Worm (Caenorhabditis elegans) whole organism, L4/young adult: ENCODE data around the gene cwp-1.

Experiments
- W03F9.2 ChIP-seq: fragments of 150-350 bp; optimal IDR thresholded peaks from 2 replicates; lab custom pipeline; 2014; ENCODE audit warnings: missing biosample characterization, missing genetic modification characterization
- dao-5 ChIP-seq: sonication (generic microtip); optimal IDR thresholded peaks from 2 replicates; lab custom pipeline; 2016; ENCODE audit warnings: missing genotype, missing genetic modification characterization, moderate library complexity, missing compliant biosample characterization
- him-1 ChIP-seq: sonication (generic microtip); optimal IDR thresholded peaks from 2 replicates; lab custom pipeline; 2016; ENCODE audit warnings: missing genotype, missing genetic modification reagents, missing genetic modification characterization, missing compliant biosample characterization

ce11 chrV:4881377-4881776 is 40.3 kb upstream of the cwp-1 start, which contains the start of gene str-32:
- TF ChIP-seq him-1 (tag; lab: Kevin White, UChicago) (no peak), W03F9.2 (no peak), dao-5 (tag; lab: Kevin White, UChicago) (no peak)
